Worm (Caenorhabditis elegans) whole organism, L3 larva: ENCODE results near the gene nck-1.

Experiments used
- ama-1 ChIP-seq: fragments of 150-350 bp; optimal IDR thresholded peaks from 2 replicates; lab custom pipeline; 2018
- ceh-16 ChIP-seq: sonication (generic microtip); optimal IDR thresholded peaks from 2 replicates; lab custom pipeline; 2017; ENCODE audit warnings: missing biosample characterization, missing genetic modification characterization
- ceh-82 ChIP-seq: fragments of 150-350 bp; optimal IDR thresholded peaks from 2 replicates; lab custom pipeline; 2014; ENCODE audit warnings: missing biosample characterization, missing genetic modification characterization
- ceh-9 ChIP-seq: sonication (generic microtip); optimal IDR thresholded peaks from 2 replicates; lab custom pipeline; 2018; ENCODE audit warnings: missing biosample characterization, missing genetic modification characterization
- daf-12 ChIP-seq: fragments of 150-350 bp; optimal IDR thresholded peaks from 2 replicates; lab custom pipeline; 2014; ENCODE audit warnings: missing biosample characterization, missing genetic modification reagents, missing genetic modification characterization
- egl-27 ChIP-seq: sonication (generic microtip); optimal IDR thresholded peaks from 4 replicates; lab custom pipeline; 2017; ENCODE audit warnings: missing biosample characterization, missing genetic modification reagents, missing genetic modification characterization
- egl-5 ChIP-seq: fragments of 150-350 bp; optimal IDR thresholded peaks from 2 replicates; lab custom pipeline; 2017; ENCODE audit warnings: missing biosample characterization, missing genetic modification reagents, missing genetic modification characterization, inconsistent platforms
- elt-2 ChIP-seq: sonication (generic microtip); optimal IDR thresholded peaks from 2 replicates; lab custom pipeline; 2016; ENCODE audit warnings: missing genetic modification reagents, mild to moderate bottlenecking, missing genetic modification characterization, missing compliant biosample characterization
- elt-3 ChIP-seq, 3 experiments: fragments of 150-350 bp in 1 of 3; sonication (generic microtip) in 2 of 3; optimal IDR thresholded peaks; 2 replicates in 2 of 3; 4 replicates in 1 of 3; lab custom pipeline; 2014 to 2017; ENCODE audit warnings: missing biosample characterization in 3 of 3, missing genetic modification characterization in 3 of 3
- eor-1 ChIP-seq, 2 experiments: fragments of 150-350 bp; optimal IDR thresholded peaks; 2 replicates each; lab custom pipeline; 2014 to 2018; ENCODE audit warnings: missing biosample characterization in 2 of 2, missing genetic modification characterization in 2 of 2
- fkh-10 ChIP-seq: sonication (generic microtip); optimal IDR thresholded peaks from 2 replicates; lab custom pipeline; 2017; ENCODE audit warnings: missing biosample characterization, missing genetic modification reagents, missing genetic modification characterization
- fkh-2 ChIP-seq: fragments of 150-350 bp; optimal IDR thresholded peaks from 2 replicates; lab custom pipeline; 2014; ENCODE audit warnings: missing biosample characterization, missing genetic modification reagents, missing genetic modification characterization
- hmg-11 ChIP-seq: sonication (generic microtip); optimal IDR thresholded peaks from 2 replicates; lab custom pipeline; 2016; ENCODE audit warnings: missing genetic modification characterization, missing compliant biosample characterization
- jun-1 ChIP-seq: fragments of 150-350 bp; optimal IDR thresholded peaks from 2 replicates; lab custom pipeline; 2014; ENCODE audit warnings: missing biosample characterization, missing genetic modification reagents, missing genetic modification characterization
- lin-15B ChIP-seq: fragments of 150-350 bp; optimal IDR thresholded peaks from 2 replicates; lab custom pipeline; 2014; ENCODE audit warnings: missing biosample characterization, missing genetic modification characterization
- lsy-12 ChIP-seq: sonication (generic microtip); optimal IDR thresholded peaks from 2 replicates; lab custom pipeline; 2016; ENCODE audit warnings: mild to moderate bottlenecking, missing genetic modification characterization, missing compliant biosample characterization
- mdl-1 ChIP-seq: fragments of 150-350 bp; optimal IDR thresholded peaks from 2 replicates; lab custom pipeline; 2014; ENCODE audit warnings: missing biosample characterization, missing genetic modification characterization
- nfya-1 ChIP-seq: sonication (generic microtip); optimal IDR thresholded peaks from 2 replicates; lab custom pipeline; 2017; ENCODE audit warnings: missing genetic modification characterization, mild to moderate bottlenecking, missing compliant biosample characterization, antibody characterized with exemption, moderate library complexity; ENCODE audit not compliant: insufficient read depth
- nhr-11 ChIP-seq: fragments of 150-350 bp; optimal IDR thresholded peaks from 2 replicates; lab custom pipeline; 2014; ENCODE audit warnings: missing biosample characterization, missing genetic modification characterization
- nhr-23 ChIP-seq: fragments of 150-350 bp; optimal IDR thresholded peaks from 2 replicates; lab custom pipeline; 2014; ENCODE audit warnings: missing biosample characterization, missing genetic modification reagents, missing genetic modification characterization
- nhr-237 ChIP-seq: fragments of 150-350 bp; optimal IDR thresholded peaks from 2 replicates; lab custom pipeline; 2014; ENCODE audit warnings: missing biosample characterization, missing genetic modification characterization
- nhr-25 ChIP-seq: sonication (generic microtip); optimal IDR thresholded peaks from 2 replicates; lab custom pipeline; 2017; ENCODE audit warnings: missing biosample characterization, missing genetic modification characterization
- nhr-43 ChIP-seq: sonication (generic microtip); optimal IDR thresholded peaks from 2 replicates; lab custom pipeline; 2016; ENCODE audit warnings: mild to moderate bottlenecking, missing genetic modification characterization, missing compliant biosample characterization; ENCODE audit not compliant: poor library complexity, severe bottlenecking
- pha-4 ChIP-seq: fragments of 150-350 bp; optimal IDR thresholded peaks from 2 replicates; lab custom pipeline; 2014; ENCODE audit warnings: missing biosample characterization, missing genetic modification reagents, missing genetic modification characterization
- pqm-1 ChIP-seq: fragments of 150-350 bp; optimal IDR thresholded peaks from 2 replicates; lab custom pipeline; 2017; ENCODE audit warnings: missing biosample characterization, missing genetic modification characterization, inconsistent platforms
- sea-2 ChIP-seq: fragments of 150-350 bp; sonication (generic microtip); optimal IDR thresholded peaks from 4 replicates; lab custom pipeline; 2014; ENCODE audit warnings: missing biosample characterization, missing genetic modification reagents, missing genetic modification characterization
- skn-1 ChIP-seq: fragments of 150-350 bp; optimal IDR thresholded peaks from 2 replicates; lab custom pipeline; 2014; ENCODE audit warnings: missing biosample characterization, missing genetic modification characterization
- tbx-2 ChIP-seq: sonication (generic microtip); optimal IDR thresholded peaks from 2 replicates; lab custom pipeline; 2016; ENCODE audit warnings: mild to moderate bottlenecking, missing genetic modification characterization, missing compliant biosample characterization
- unc-39 ChIP-seq: sonication (generic microtip); optimal IDR thresholded peaks from 4 replicates; lab custom pipeline; 2017; ENCODE audit warnings: missing biosample characterization, missing genetic modification characterization
- zag-1 ChIP-seq: fragments of 150-350 bp; optimal IDR thresholded peaks from 2 replicates; lab custom pipeline; 2014; ENCODE audit warnings: missing biosample characterization, missing genetic modification characterization
- ztf-11 ChIP-seq: fragments of 150-350 bp; optimal IDR thresholded peaks from 2 replicates; lab custom pipeline; 2014; ENCODE audit warnings: missing biosample characterization, missing genetic modification characterization
- ztf-4 ChIP-seq: fragments of 150-350 bp; optimal IDR thresholded peaks from 2 replicates; lab custom pipeline; 2014; ENCODE audit warnings: missing biosample characterization, missing genetic modification characterization

nck-1 gene

DNA sequence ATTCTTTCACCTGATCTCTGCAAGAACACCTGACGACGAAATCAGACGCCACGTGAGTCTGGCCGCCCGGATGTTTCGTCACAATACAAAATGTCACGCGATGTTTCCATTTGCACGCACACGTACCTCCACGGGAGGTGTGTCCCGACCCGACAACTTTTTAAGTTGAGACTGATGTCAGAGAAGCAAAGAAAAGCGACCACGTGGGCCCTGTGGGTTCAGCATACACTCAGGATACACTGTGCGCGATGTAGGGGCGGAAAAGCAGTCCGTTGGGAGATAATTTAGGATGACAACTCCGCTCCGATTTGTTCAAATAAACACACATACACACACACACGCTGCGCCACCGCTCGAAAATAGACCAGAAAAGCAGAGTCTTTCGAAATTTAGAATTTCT, 11.0 kb downstream of the nck-1 start (continued):
- TF ChIP-seq hmg-11 (tag; lab: Kevin White, UChicago), result no peak
- no peak for TF ChIP-seq skn-1 (tag; lab: Kevin White, UChicago)
- peak; percentile 82 for TF ChIP-seq lsy-12 (tag; lab: Kevin White, UChicago)
- TF ChIP-seq sea-2 (GFP tag; lab: Kevin White, UChicago), result no peak
- peak in 1 of 2 experiments; percentile 44 for TF ChIP-seq eor-1 (tag; optimal IDR thresholded peaks at IDR 0.05; lab: Kevin White, UChicago)
- no peak for TF ChIP-seq elt-3 (tag; optimal IDR thresholded peaks at IDR 0.05; lab: Kevin White, UChicago)
- TF ChIP-seq ceh-9 (tag; lab: Kevin White, UChicago), result no peak
- no peak for TF ChIP-seq lin-15B (tag; lab: Kevin White, UChicago)
- TF ChIP-seq tbx-2 (tag; lab: Kevin White, UChicago), result peak; percentile 44
- peak; percentile 45 for TF ChIP-seq ztf-4 (tag; lab: Kevin White, UChicago)
- peak; percentile 71 for TF ChIP-seq nfya-1
- no peak for TF ChIP-seq nhr-237
- TF ChIP-seq ztf-11 (tag; lab: Kevin White, UChicago), result no peak
- peak; percentile 23 for TF ChIP-seq pqm-1

DNA sequence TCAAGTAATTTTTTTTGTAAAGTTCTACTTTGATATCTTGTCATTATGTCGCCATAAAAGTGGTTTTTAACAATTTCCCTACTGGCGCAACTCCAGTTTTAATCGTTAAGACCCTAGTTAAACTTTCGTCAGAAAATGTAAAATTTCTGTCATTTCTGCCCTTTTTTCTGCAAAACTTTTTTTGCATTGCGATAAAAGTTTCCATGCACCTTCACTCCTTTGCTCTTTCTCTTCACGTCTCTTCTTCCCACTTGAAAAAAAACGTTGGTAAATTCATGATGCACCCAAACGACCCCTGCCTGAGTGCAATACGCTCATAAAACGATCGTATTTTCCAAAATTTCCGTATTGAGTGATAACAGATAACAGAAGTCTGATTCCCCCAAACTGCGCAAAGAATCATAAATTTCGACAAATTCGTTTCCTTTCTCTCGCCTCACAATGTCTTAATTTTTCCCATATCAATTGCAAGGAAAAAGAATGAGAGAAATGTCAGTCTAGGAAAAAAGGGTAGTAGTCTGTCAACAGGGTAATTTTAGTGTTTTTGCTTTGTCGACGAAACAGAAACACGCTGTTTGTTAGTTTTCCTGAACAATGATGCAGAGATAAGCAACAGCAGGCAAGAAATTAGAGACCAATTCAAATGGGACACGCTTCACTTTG, 12.4 kb downstream of the nck-1 start:
- TF ChIP-seq nfya-1 (peak; percentile 23), nhr-25 (peak; percentile 33), eor-1 (tag; optimal IDR thresholded peaks at IDR 0.05; lab: Kevin White, UChicago) (no peak), egl-5 (tag; lab: Kevin White, UChicago) (peak; percentile 79), mdl-1 (peak; percentile 40), jun-1 (tag; lab: Kevin White, UChicago) (peak; percentile 35), ama-1 (lab: Kevin White, UChicago) (peak; percentile 61), elt-2 (peak; percentile 23), nhr-23 (tag; lab: Kevin White, UChicago) (peak; percentile 33), zag-1 (no peak), elt-3 (tag; optimal IDR thresholded peaks at IDR 0.05; lab: Kevin White, UChicago) (peak in 1 of 3 experiments; percentile 68), fkh-10 (GFP tag; lab: Kevin White, UChicago) (no peak), ceh-82 (tag; lab: Kevin White, UChicago) (no peak), daf-12 (no peak), ceh-9 (tag; lab: Kevin White, UChicago) (no peak)

DNA sequence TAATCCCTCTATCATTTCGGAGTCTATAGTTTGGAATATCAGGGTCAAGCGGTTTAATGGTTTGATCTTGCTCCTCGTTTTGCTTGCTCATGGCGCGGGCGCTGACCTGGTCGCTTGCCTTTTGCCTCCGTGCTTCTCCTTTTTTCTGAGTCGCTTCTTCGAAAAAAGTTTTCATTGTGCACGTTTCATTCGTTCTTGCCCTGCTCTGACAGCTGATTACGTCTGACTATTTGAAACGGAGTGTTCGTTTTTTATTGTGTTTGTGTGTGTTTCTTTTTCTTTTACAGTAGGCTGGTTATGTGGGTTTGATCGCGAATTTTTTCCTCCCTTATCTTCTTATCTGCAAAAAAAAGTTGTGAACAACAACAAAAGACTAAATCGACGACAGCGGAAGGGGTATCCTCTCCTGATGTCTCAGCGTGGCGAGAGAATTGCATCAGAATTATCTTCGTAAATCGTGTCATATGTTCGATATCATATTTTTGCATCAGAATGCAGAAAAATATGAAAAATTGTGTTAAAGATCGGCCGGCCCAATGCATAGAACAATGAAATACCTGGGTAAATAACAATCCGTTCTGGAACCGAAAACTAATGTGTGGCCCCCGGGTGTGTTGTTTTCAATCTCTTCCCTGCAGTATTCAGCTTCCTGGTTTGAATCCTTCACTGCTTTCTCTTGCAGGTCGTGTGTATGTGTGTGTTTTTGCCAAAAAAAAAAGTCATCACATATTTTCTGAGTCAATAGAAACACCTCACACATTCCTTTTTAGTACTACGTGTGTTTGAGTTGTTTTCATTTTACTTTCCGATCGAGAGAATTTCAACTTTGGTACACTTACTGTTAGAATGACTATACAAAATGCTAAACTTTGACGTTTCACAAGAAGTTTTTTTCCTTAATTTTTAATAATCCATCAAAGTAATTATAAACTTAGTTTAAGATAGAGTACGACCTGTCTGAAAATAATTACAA, 13.4 kb downstream of the nck-1 start, which contains the start of gene ZK470.4:
Gene ZK470.4 (minus strand): TSS at position 175 of the 973 bp plus-strand sequence.
- TF ChIP-seq egl-5 (tag; lab: Kevin White, UChicago) (no peak), ztf-11 (tag; lab: Kevin White, UChicago) (no peak), elt-2 (peak; percentile 33), elt-3 (tag; optimal IDR thresholded peaks at IDR 0.05; lab: Kevin White, UChicago) (peak in 1 of 3 experiments; percentile 11), zag-1 (no peak), ceh-16 (no peak), nhr-11 (tag; lab: Kevin White, UChicago) (peak; percentile 43), pha-4 (tag; lab: Kevin White, UChicago) (peak; percentile 58), eor-1 (tag; optimal IDR thresholded peaks at IDR 0.05; lab: Kevin White, UChicago) (no peak), lsy-12 (tag; lab: Kevin White, UChicago) (no peak), nhr-43 (tag; lab: Kevin White, UChicago) (no peak), nfya-1 (peak; percentile 45), unc-39 (no peak), egl-27 (tag; lab: Kevin White, UChicago) (no peak), ztf-4 (tag; lab: Kevin White, UChicago) (peak; percentile 73), fkh-2 (tag; lab: Kevin White, UChicago) (no peak), ama-1 (lab: Kevin White, UChicago) (peak; percentile 65), tbx-2 (tag; lab: Kevin White, UChicago) (no peak)
